5 fruit fly cellular contexts compared by ENCODE assay signal in the genomic region with DNA sequence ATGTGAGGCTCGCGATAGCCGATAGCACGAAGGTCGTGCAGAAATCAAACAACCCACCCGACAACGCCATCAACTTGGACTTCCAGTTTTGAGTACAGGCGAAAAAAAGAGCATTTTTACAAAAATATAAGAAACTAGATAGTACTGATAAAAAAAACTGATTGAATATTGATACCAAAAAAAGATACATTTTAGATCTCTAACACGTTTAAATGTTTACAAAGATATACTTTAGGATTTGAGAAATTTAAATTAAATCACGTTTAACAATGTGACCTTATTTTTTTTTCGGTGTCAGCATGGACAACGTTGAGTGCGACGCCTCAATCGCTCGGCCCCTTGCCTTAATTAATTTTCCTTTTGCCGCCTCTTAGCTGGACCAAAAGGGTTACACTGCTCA.
TF ChIP-seq lines count a peak whose summit lies in the region.

No protein-coding gene starts in this region.

- TF ChIP-seq CTCF in whole organism, embryonic (GFP tag; optimal IDR thresholded peaks at IDR 0.05; lab: Kevin White, UChicago): no peak

TF ChIP-seq in whole organism, 6 proteins besides CTCF, POLR2A, EP300 and RAD21:
- no peak for TF ChIP-seq Dll (optimal IDR thresholded peaks at IDR 0.05; lab: Kevin White, UChicago)
- no peak for TF ChIP-seq CG8478 (optimal IDR thresholded peaks at IDR 0.05; lab: Kevin White, UChicago)
- TF ChIP-seq usp (GFP tag; optimal IDR thresholded peaks at IDR 0.05; lab: Kevin White, UChicago): no peak
- TF ChIP-seq psq (optimal IDR thresholded peaks at IDR 0.05; lab: Kevin White, UChicago): no peak
- TF ChIP-seq pan (optimal IDR thresholded peaks at IDR 0.05; lab: Kevin White, UChicago): peak; percentile 41
- TF ChIP-seq EcR (GFP tag; optimal IDR thresholded peaks at IDR 0.05; lab: Kevin White, UChicago): no peak
TF ChIP-seq in whole organism: peak in this region for 1.

TF ChIP-seq in whole organism, embryonic, 481 proteins besides CTCF, POLR2A, EP300 and RAD21:
- TF ChIP-seq Dp (GFP tag; optimal IDR thresholded peaks at IDR 0.05; lab: Kevin White, UChicago): no peak
- no peak for TF ChIP-seq CG5180 (GFP tag; optimal IDR thresholded peaks at IDR 0.05; lab: Kevin White, UChicago)
- no peak for TF ChIP-seq ara (GFP tag; IDR thresholded peaks at IDR 0.05; lab: Robert Waterston, UW)
- peak; percentile 11 for TF ChIP-seq lbe (GFP tag; optimal IDR thresholded peaks at IDR 0.05; lab: Kevin White, UChicago)
- TF ChIP-seq Med (GFP tag; lab: Kevin White, UChicago): peak; percentile 53
- TF ChIP-seq CG12769 (tag; optimal IDR thresholded peaks at IDR 0.05; lab: Kevin White, UChicago): no peak
- no peak for TF ChIP-seq Nf-YC (tag; optimal IDR thresholded peaks at IDR 0.05; lab: Kevin White, UChicago)
- peak; percentile 14 for TF ChIP-seq gem (tag; optimal IDR thresholded peaks at IDR 0.05; lab: Kevin White, UChicago)
- peak; percentile 4; the same call in 1 of the 2 replicates for TF ChIP-seq CG17328 (GFP tag; IDR thresholded peaks at IDR 0.05; lab: Robert Waterston, UW)
- 0 out of 3 replicates have a peak, but pooled peaks have one; percentile 8 for TF ChIP-seq dysf (GFP tag; IDR thresholded peaks at IDR 0.05; lab: Robert Waterston, UW)
- TF ChIP-seq bsh (GFP tag; optimal IDR thresholded peaks at IDR 0.05; lab: Kevin White, UChicago): peak in 1 of 2 experiments; percentile 18
- peak; percentile 34; the same call in 2 of the 3 replicates for TF ChIP-seq row (GFP tag; IDR thresholded peaks at IDR 0.05; lab: Robert Waterston, UW)
- no peak for TF ChIP-seq nerfin-1 (tag; optimal IDR thresholded peaks at IDR 0.05; lab: Kevin White, UChicago)
- 0 out of 2 replicates have a peak, but pooled peaks have one; percentile 8 for TF ChIP-seq vvl (GFP tag; IDR thresholded peaks at IDR 0.05; lab: Robert Waterston, UW)
- TF ChIP-seq Hr51 (GFP tag; optimal IDR thresholded peaks at IDR 0.05; lab: Kevin White, UChicago): peak in 1 of 2 experiments; percentile 3
- TF ChIP-seq cato (GFP tag; optimal IDR thresholded peaks at IDR 0.05; lab: Kevin White, UChicago; ENCODE audit: borderline replicate concordance): no peak

TF ChIP-seq in whole organism, prepupa, 60 proteins besides CTCF, POLR2A, EP300 and RAD21 (continues in another document):
- peak; percentile 53 for TF ChIP-seq CG8119 (GFP tag; IDR thresholded peaks at IDR 0.05; lab: Robert Waterston, UW)
- peak; percentile 42 for TF ChIP-seq fd59A (GFP tag; optimal IDR thresholded peaks at IDR 0.05; lab: Kevin White, UChicago)
- peak; percentile 86 for TF ChIP-seq Eip78C (GFP tag; lab: Kevin White, UChicago)
- TF ChIP-seq CG15336 (GFP tag; IDR thresholded peaks at IDR 0.05; lab: Robert Waterston, UW): peak; percentile 57
- no peak for TF ChIP-seq CG6276 (GFP tag; optimal IDR thresholded peaks at IDR 0.05; lab: Kevin White, UChicago)
- no peak for TF ChIP-seq Blimp-1 (GFP tag; optimal IDR thresholded peaks at IDR 0.05; lab: Kevin White, UChicago)
- no peak for TF ChIP-seq fd85E (GFP tag; optimal IDR thresholded peaks at IDR 0.05; lab: Kevin White, UChicago)
- no peak for TF ChIP-seq Hr38 (GFP tag; optimal IDR thresholded peaks at IDR 0.05; lab: Kevin White, UChicago)
- no peak for TF ChIP-seq CG9139 (GFP tag; optimal IDR thresholded peaks at IDR 0.05; lab: Kevin White, UChicago)
- TF ChIP-seq fkh (GFP tag; optimal IDR thresholded peaks at IDR 0.05; lab: Kevin White, UChicago): no peak
- peak; percentile 43 for TF ChIP-seq CG10669 (GFP tag; optimal IDR thresholded peaks at IDR 0.05; lab: Kevin White, UChicago)
- peak; percentile 21 for TF ChIP-seq Sox15 (GFP tag; optimal IDR thresholded peaks at IDR 0.05; lab: Kevin White, UChicago)
- TF ChIP-seq esn (GFP tag; optimal IDR thresholded peaks at IDR 0.05; lab: Kevin White, UChicago): peak; percentile 64
- peak; percentile 5 to 51 for TF ChIP-seq ss (GFP tag; optimal IDR thresholded peaks at IDR 0.05; lab: Kevin White, UChicago)
- TF ChIP-seq achi (GFP tag; optimal IDR thresholded peaks at IDR 0.05; lab: Kevin White, UChicago): peak; percentile 69
- peak; percentile 49 for TF ChIP-seq CG31627 (GFP tag; optimal IDR thresholded peaks at IDR 0.05; lab: Kevin White, UChicago)
- peak; percentile 49 for TF ChIP-seq spab (GFP tag; optimal IDR thresholded peaks at IDR 0.05; lab: Kevin White, UChicago)
- TF ChIP-seq svp (GFP tag; lab: Kevin White, UChicago): peak; percentile 85
- TF ChIP-seq CG1621 (tag; optimal IDR thresholded peaks at IDR 0.05; lab: Kevin White, UChicago): peak; percentile 8
- peak; percentile 20 for TF ChIP-seq CG8319 (GFP tag; optimal IDR thresholded peaks at IDR 0.05; lab: Kevin White, UChicago)
- TF ChIP-seq CG11294 (GFP tag; IDR thresholded peaks at IDR 0.05; lab: Robert Waterston, UW): no peak
- TF ChIP-seq CG16779 (tag; optimal IDR thresholded peaks at IDR 0.05; lab: Kevin White, UChicago): no peak
- peak; percentile 75 for TF ChIP-seq Met (GFP tag; optimal IDR thresholded peaks at IDR 0.05; lab: Kevin White, UChicago)

TF ChIP-seq in whole organism, pupa, 21 proteins besides CTCF, POLR2A, EP300 and RAD21:
- no peak for TF ChIP-seq Ets98B (GFP tag; IDR thresholded peaks at IDR 0.05; lab: Robert Waterston, UW)
- TF ChIP-seq rn (GFP tag; IDR thresholded peaks at IDR 0.05; lab: Robert Waterston, UW): no peak
- TF ChIP-seq EcR (GFP tag; optimal IDR thresholded peaks at IDR 0.05; lab: Kevin White, UChicago): no peak
- no peak for TF ChIP-seq CG13204 (GFP tag; optimal IDR thresholded peaks at IDR 0.05; lab: Kevin White, UChicago)
- TF ChIP-seq CG15710 (tag; optimal IDR thresholded peaks at IDR 0.05; lab: Kevin White, UChicago): peak; percentile 58
- peak; percentile 68 for TF ChIP-seq CG17806 (tag; optimal IDR thresholded peaks at IDR 0.05; lab: Kevin White, UChicago)
- TF ChIP-seq gl (tag; optimal IDR thresholded peaks at IDR 0.05; lab: Kevin White, UChicago): peak; percentile 13
- peak; percentile 21 for TF ChIP-seq Snoo (tag; optimal IDR thresholded peaks at IDR 0.05; lab: Kevin White, UChicago)
- no peak; the same call in 2 of the 3 replicates for TF ChIP-seq CG4496 (GFP tag; IDR thresholded peaks at IDR 0.05; lab: Robert Waterston, UW)
- TF ChIP-seq CG9948 (tag; optimal IDR thresholded peaks at IDR 0.05; lab: Kevin White, UChicago): peak; percentile 63
- TF ChIP-seq CG14655 (GFP tag; optimal IDR thresholded peaks at IDR 0.05; lab: Kevin White, UChicago): peak; percentile 42
- TF ChIP-seq fd96Ca (GFP tag; IDR thresholded peaks at IDR 0.05; lab: Robert Waterston, UW): no peak
- TF ChIP-seq Pif1A (GFP tag; optimal IDR thresholded peaks at IDR 0.05; lab: Kevin White, UChicago): peak; percentile 3
- no peak for TF ChIP-seq CG12605 (GFP tag; IDR thresholded peaks at IDR 0.05; lab: Robert Waterston, UW)
- no peak for TF ChIP-seq CG10348 (GFP tag; IDR thresholded peaks at IDR 0.05; lab: Robert Waterston, UW)
- peak; percentile 69 for TF ChIP-seq CG8159 (tag; optimal IDR thresholded peaks at IDR 0.05; lab: Kevin White, UChicago)
- TF ChIP-seq D1 (tag; optimal IDR thresholded peaks at IDR 0.05; lab: Kevin White, UChicago): no peak
- TF ChIP-seq CG32121 (GFP tag; IDR thresholded peaks at IDR 0.05; lab: Robert Waterston, UW): no peak
- peak; percentile 9 for TF ChIP-seq Pif1B (GFP tag; optimal IDR thresholded peaks at IDR 0.05; lab: Kevin White, UChicago)
- peak; percentile 41 for TF ChIP-seq CG34367 (tag; optimal IDR thresholded peaks at IDR 0.05; lab: Kevin White, UChicago)
- peak; percentile 27 for TF ChIP-seq CG8301 (tag; optimal IDR thresholded peaks at IDR 0.05; lab: Kevin White, UChicago)

TF ChIP-seq in whole organism, wandering third instar larva, 38 proteins besides CTCF, POLR2A, EP300 and RAD21 (continues in another document):
- TF ChIP-seq woc (GFP tag; optimal IDR thresholded peaks at IDR 0.05; lab: Kevin White, UChicago): peak; percentile 49
- TF ChIP-seq N (GFP tag; optimal IDR thresholded peaks at IDR 0.05; lab: Kevin White, UChicago): no peak
- TF ChIP-seq Dif (GFP tag; optimal IDR thresholded peaks at IDR 0.05; lab: Kevin White, UChicago; ENCODE audit: partially characterized antibody): no peak
- no peak for TF ChIP-seq dl (GFP tag; optimal IDR thresholded peaks at IDR 0.05; lab: Kevin White, UChicago; ENCODE audit: insufficient read depth in 1 of 2, partially characterized antibody in 2 of 2)
- TF ChIP-seq h (GFP tag; optimal IDR thresholded peaks at IDR 0.05; lab: Kevin White, UChicago): peak; percentile 50
- TF ChIP-seq Hr78 (GFP tag; optimal IDR thresholded peaks at IDR 0.05; lab: Kevin White, UChicago): no peak
- TF ChIP-seq br (GFP tag; optimal IDR thresholded peaks at IDR 0.05; lab: Kevin White, UChicago): peak; percentile 28
- TF ChIP-seq CG32264 (GFP tag; optimal IDR thresholded peaks at IDR 0.05; lab: Kevin White, UChicago): no peak
- peak; percentile 52 for TF ChIP-seq rgr (GFP tag; optimal IDR thresholded peaks at IDR 0.05; lab: Kevin White, UChicago)
- peak; percentile 55 for TF ChIP-seq OdsH (GFP tag; optimal IDR thresholded peaks at IDR 0.05; lab: Kevin White, UChicago)
- no peak for TF ChIP-seq Abd-B (GFP tag; optimal IDR thresholded peaks at IDR 0.05; lab: Kevin White, UChicago)
- TF ChIP-seq CG9705 (GFP tag; optimal IDR thresholded peaks at IDR 0.05; lab: Kevin White, UChicago): no peak
- no peak for TF ChIP-seq Myc (optimal IDR thresholded peaks at IDR 0.05; lab: Kevin White, UChicago)
- TF ChIP-seq Jra (GFP tag; optimal IDR thresholded peaks at IDR 0.05; lab: Kevin White, UChicago): no peak
- no peak for TF ChIP-seq dsf (GFP tag; optimal IDR thresholded peaks at IDR 0.05; lab: Kevin White, UChicago; ENCODE audit: borderline replicate concordance)
- no peak for TF ChIP-seq CrebA (GFP tag; optimal IDR thresholded peaks at IDR 0.05; lab: Kevin White, UChicago; ENCODE audit: borderline replicate concordance)
- no peak for TF ChIP-seq usp (GFP tag; optimal IDR thresholded peaks at IDR 0.05; lab: Kevin White, UChicago)
- TF ChIP-seq Vsx2 (GFP tag; optimal IDR thresholded peaks at IDR 0.05; lab: Kevin White, UChicago; ENCODE audit: partially characterized antibody): no peak
- TF ChIP-seq sv (GFP tag; optimal IDR thresholded peaks at IDR 0.05; lab: Kevin White, UChicago): no peak
- TF ChIP-seq dmrt93B (GFP tag; optimal IDR thresholded peaks at IDR 0.05; lab: Kevin White, UChicago): no peak
- no peak for TF ChIP-seq Hnf4 (GFP tag; optimal IDR thresholded peaks at IDR 0.05; lab: Kevin White, UChicago)
- no peak for TF ChIP-seq brk (GFP tag; optimal IDR thresholded peaks at IDR 0.05; lab: Kevin White, UChicago)
- peak; percentile 52 for TF ChIP-seq Sp1 (GFP tag; optimal IDR thresholded peaks at IDR 0.05; lab: Kevin White, UChicago)
- TF ChIP-seq jim (GFP tag; optimal IDR thresholded peaks at IDR 0.05; lab: Kevin White, UChicago): no peak
- TF ChIP-seq Rel (GFP tag; optimal IDR thresholded peaks at IDR 0.05; lab: Kevin White, UChicago): no peak
- no peak for TF ChIP-seq Rel (tag; optimal IDR thresholded peaks at IDR 0.05; lab: Kevin White, UChicago)
- TF ChIP-seq fru (GFP tag; optimal IDR thresholded peaks at IDR 0.05; lab: Kevin White, UChicago): peak; percentile 72
- no peak for TF ChIP-seq Mio (GFP tag; optimal IDR thresholded peaks at IDR 0.05; lab: Kevin White, UChicago)
- no peak for TF ChIP-seq tai (GFP tag; optimal IDR thresholded peaks at IDR 0.05; lab: Kevin White, UChicago)
